Worm (Caenorhabditis elegans): ENCODE data around the gene gpch-1.

The gpch-1 gene

DNA sequence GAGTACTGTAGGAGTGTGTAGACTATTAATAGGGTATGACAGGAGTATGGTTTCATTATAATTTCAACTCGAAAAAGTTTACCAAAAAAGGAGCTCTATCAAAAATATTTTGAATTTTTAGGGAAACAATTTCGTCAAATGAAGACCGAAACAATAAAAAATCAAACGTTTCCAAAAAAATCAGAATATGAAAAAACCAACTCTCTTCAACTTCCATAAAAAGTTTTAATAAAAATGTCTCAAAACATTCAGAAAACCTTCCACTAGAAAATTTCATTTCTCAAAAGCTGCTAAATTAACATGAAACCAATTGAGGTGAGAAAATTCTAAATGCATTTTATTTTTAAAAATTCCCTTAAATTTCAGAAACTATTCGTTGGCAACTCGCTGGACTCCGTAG, 37.8 kb upstream of the gpch-1 start, which contains the start of gene ckb-3:
ckb-3 (plus strand) TSS at position 301 of the 400 bp plus-strand sequence.
- TF ChIP-seq scrt-1 (GFP tag; IDR thresholded peaks at IDR 0.05), result no peak
- TF ChIP-seq sea-1 (GFP tag; conservative IDR thresholded peaks at IDR 0.05), result no peak
- TF ChIP-seq ceh-13 (GFP tag; optimal IDR thresholded peaks at IDR 0.05), result no peak
- no peak for TF ChIP-seq hmbx-1 (tag; optimal IDR thresholded peaks at IDR 0.05)
- TF ChIP-seq pes-1 (GFP tag; IDR thresholded peaks at IDR 0.05), result no peak
- TF ChIP-seq hnd-1 (tag; optimal IDR thresholded peaks at IDR 0.05), result no peak
- no peak for TF ChIP-seq tbx-37 (GFP tag; conservative IDR thresholded peaks at IDR 0.05)
- no peak for TF ChIP-seq tbx-11 (GFP tag; IDR thresholded peaks at IDR 0.05)
- TF ChIP-seq aly-1 (tag; optimal IDR thresholded peaks at IDR 0.05), result no peak
- no peak for TF ChIP-seq hmg-4 (GFP tag; optimal IDR thresholded peaks at IDR 0.05)

DNA sequence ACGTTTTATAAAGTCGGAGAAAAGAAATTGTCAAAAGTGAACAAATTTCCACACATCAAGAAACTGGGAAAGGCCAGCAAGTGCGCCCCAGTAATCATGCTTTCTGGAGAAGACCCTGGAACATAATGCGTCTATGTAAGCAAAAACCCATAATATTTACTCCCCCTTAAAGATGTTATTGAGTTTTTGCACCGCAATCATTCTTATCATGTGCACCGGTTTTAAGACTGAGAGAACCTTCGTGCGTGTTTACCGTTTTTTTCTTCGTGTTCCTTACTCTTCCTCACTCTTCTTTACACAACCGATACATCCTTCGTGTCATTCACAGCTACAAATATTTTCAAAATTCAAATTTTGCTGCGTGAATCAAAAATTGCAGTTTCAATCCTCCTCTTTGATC, 35.5 kb upstream of the gpch-1 start:
- TF ChIP-seq ceh-36 (tag; optimal IDR thresholded peaks at IDR 0.05), result no peak
- no peak for TF ChIP-seq tbx-11 (GFP tag; IDR thresholded peaks at IDR 0.05)
- TF ChIP-seq ets-7 (tag; optimal IDR thresholded peaks at IDR 0.05), result no peak
- no peak for TF ChIP-seq B0310.2 (tag; optimal IDR thresholded peaks at IDR 0.05)
- TF ChIP-seq tra-4 (tag; optimal IDR thresholded peaks at IDR 0.05), result no peak
- no peak for TF ChIP-seq aly-1 (tag; optimal IDR thresholded peaks at IDR 0.05)
- TF ChIP-seq hmg-4 (GFP tag; optimal IDR thresholded peaks at IDR 0.05), result no peak
- no peak for TF ChIP-seq pes-1 (GFP tag; IDR thresholded peaks at IDR 0.05)
- no peak for TF ChIP-seq sea-1 (GFP tag; conservative IDR thresholded peaks at IDR 0.05)
- no peak for TF ChIP-seq ama-1 (optimal IDR thresholded peaks at IDR 0.05)
- TF ChIP-seq scrt-1 (GFP tag; IDR thresholded peaks at IDR 0.05), result no peak

DNA sequence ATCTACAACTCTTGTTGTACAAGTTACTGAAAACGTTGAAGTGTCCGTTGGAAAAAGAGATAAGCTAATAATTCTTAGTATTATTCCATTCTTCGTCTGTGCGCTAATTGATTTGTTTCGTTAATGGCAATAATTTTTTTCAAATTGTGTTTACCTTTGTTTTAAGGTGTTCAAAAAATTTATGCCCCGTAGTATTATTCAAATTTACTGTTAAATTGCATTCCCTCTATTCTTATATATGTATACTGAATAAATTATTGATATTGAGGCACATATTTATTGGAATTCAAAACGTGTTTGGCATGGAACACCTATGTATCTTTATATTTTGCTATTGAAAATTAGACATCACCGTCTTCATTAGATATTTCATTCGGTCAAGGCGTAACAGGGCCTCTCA, 33.5 kb upstream of the gpch-1 start, which contains the start of gene pals-26:
pals-26 (plus strand) TSS at position 301 of the 400 bp plus-strand sequence.
- no peak for TF ChIP-seq B0310.2 (tag; optimal IDR thresholded peaks at IDR 0.05)
- TF ChIP-seq ets-7 (tag; optimal IDR thresholded peaks at IDR 0.05), result no peak
- no peak for TF ChIP-seq hnd-1 (tag; optimal IDR thresholded peaks at IDR 0.05)
- no peak for TF ChIP-seq hmg-4 (GFP tag; optimal IDR thresholded peaks at IDR 0.05)
- TF ChIP-seq flt-1 (GFP tag; IDR thresholded peaks at IDR 0.05), result no peak
- no peak for TF ChIP-seq F13C5.2 (tag; optimal IDR thresholded peaks at IDR 0.05)

DNA sequence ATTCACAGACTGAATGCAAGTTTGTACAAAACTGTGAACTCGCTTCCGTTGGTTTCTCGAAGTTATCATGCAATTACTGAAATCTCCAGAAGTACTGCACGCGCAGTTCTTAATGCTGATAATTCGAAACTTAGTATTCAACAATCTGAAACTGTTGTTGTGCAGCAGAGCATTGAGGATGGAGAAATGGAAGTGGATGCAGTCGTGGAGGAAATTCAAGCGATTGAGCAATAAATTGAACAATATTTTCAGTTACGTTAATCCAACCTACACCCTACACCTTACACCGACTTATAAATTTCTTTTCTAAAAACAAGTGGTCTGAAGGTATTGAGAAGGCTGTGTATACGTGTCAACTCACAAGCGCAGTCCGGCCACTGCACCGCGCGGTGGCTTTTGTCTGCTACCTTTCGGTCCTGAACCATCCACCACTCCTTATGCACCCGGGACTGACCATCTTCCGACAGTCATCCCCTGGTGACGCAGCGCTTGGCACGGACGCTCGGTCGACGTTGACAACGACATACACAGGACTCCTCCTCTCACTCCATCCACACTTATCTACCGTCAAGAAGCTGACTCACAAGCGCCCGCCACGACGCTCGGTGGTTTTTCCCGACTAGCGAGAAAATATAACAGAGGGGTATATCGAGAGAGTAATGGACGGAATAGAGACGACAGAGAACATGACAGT, 29.6 kb upstream of the gpch-1 start:
- TF ChIP-seq aly-1 (tag; optimal IDR thresholded peaks at IDR 0.05) (peak; percentile 55), B0310.2 (tag; optimal IDR thresholded peaks at IDR 0.05) (peak; percentile 71), sea-1 (GFP tag; conservative IDR thresholded peaks at IDR 0.05) (peak; percentile 70; the same call in 1 of the 2 replicates), scrt-1 (GFP tag; IDR thresholded peaks at IDR 0.05) (peak; percentile 75), F13C5.2 (tag; optimal IDR thresholded peaks at IDR 0.05) (peak; percentile 47), hnd-1 (tag; optimal IDR thresholded peaks at IDR 0.05) (peak; percentile 36), ceh-36 (tag; optimal IDR thresholded peaks at IDR 0.05) (peak; percentile 66), tbx-37 (GFP tag; conservative IDR thresholded peaks at IDR 0.05) (peak; percentile 67), hmbx-1 (tag; optimal IDR thresholded peaks at IDR 0.05) (peak; percentile 34), pes-1 (GFP tag; IDR thresholded peaks at IDR 0.05) (peak; percentile 77), flt-1 (GFP tag; IDR thresholded peaks at IDR 0.05) (peak; percentile 41), hmg-4 (GFP tag; optimal IDR thresholded peaks at IDR 0.05) (peak; percentile 91)

DNA sequence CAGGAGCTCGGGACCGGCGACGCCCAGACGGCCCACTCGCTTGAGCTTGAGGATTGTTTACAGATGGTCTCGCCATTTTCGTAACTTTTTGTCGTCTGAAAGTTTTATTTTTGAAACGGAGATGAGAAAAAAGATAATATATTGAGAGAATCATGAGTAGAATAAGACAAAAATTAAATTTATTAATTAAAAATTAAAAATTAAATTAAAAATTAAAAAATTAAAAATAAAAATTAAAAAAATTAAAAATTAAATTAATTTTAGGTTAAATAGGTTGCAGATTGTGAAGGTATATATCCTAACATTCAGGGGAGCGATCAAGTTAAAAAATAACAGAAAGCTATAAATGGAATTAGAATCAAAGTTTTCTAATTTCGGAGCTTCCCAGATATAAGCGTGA, 28.6 kb upstream of the gpch-1 start, which contains the start of gene B0284.3:
B0284.3 (minus strand) TSS at position 101 of the 400 bp plus-strand sequence.
- TF ChIP-seq F13C5.2 (tag; optimal IDR thresholded peaks at IDR 0.05) (no peak), hmg-4 (GFP tag; optimal IDR thresholded peaks at IDR 0.05) (no peak), sea-1 (GFP tag; conservative IDR thresholded peaks at IDR 0.05) (no peak), flt-1 (GFP tag; IDR thresholded peaks at IDR 0.05) (no peak), ama-1 (optimal IDR thresholded peaks at IDR 0.05) (no peak), tra-4 (tag; optimal IDR thresholded peaks at IDR 0.05) (no peak), scrt-1 (GFP tag; IDR thresholded peaks at IDR 0.05) (no peak), tbx-11 (GFP tag; IDR thresholded peaks at IDR 0.05) (no peak), B0310.2 (tag; optimal IDR thresholded peaks at IDR 0.05) (no peak)

DNA sequence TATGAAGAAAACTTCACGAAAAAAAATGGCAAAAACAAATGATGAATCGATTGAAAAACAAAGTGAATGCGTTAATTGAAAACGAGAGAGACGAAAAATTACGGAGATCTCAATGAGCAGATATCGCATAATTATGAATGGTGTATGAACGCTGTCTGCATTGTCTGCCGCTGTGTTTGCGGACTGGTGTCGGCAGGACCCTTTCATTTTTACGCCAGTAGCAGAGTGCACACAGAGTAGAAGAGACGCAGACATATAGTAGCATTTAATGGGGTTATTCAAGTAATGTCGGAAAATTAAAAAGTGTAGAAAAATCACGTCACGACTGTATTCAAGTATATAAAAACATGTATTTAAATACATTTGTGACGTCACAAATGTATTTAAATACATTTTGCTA, 27.5 kb upstream of the gpch-1 start:
- TF ChIP-seq hnd-1 (tag; optimal IDR thresholded peaks at IDR 0.05), result no peak
- TF ChIP-seq F13C5.2 (tag; optimal IDR thresholded peaks at IDR 0.05), result peak; percentile 11

DNA sequence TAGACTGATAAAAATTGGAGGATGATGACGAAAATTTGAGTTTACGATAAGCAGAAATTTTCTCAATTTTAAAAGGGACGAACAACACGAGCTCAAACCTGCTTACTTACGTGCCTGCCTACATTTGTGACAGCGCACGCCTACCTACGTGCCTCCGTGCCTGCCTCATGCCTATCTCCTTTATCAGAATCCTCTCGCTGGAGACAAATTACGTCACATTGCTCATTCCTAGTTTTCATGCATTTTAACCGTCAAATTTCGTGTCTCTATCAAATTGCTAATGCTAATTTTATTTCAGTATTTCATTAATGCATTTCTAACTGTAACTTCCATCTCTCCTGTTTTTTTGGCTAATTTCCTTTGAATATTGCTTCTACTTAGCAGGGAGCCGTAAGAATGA, 27.0 kb upstream of the gpch-1 start, which contains the start of gene pals-27:
pals-27 (plus strand) TSS at position 301 of the 400 bp plus-strand sequence.
- TF ChIP-seq F13C5.2 (tag; optimal IDR thresholded peaks at IDR 0.05) (no peak), pes-1 (GFP tag; IDR thresholded peaks at IDR 0.05) (no peak), sea-1 (GFP tag; conservative IDR thresholded peaks at IDR 0.05) (no peak), aly-1 (tag; optimal IDR thresholded peaks at IDR 0.05) (no peak), ceh-13 (GFP tag; optimal IDR thresholded peaks at IDR 0.05) (no peak), ceh-36 (tag; optimal IDR thresholded peaks at IDR 0.05) (no peak), scrt-1 (GFP tag; IDR thresholded peaks at IDR 0.05) (no peak), tbx-11 (GFP tag; IDR thresholded peaks at IDR 0.05) (no peak), hmg-4 (GFP tag; optimal IDR thresholded peaks at IDR 0.05) (no peak)

DNA sequence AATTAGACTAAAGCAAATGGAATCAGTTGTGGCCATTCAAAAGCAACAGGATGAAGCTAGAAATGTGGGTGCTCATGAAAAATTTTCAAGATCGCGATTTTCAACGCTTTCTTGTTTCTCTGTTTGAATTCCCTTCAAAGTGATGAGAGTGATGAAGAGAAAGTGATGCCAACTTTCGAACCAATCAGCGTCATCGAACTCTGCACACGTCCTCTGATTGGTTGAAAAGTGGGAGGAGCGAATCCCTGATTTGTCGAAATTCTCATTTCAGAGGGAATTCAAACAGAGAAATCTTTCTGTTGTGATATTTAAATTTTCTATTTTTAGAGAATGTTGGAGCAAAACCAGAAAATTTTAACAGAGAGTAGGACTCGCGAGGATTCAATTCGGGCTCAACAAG, 26.2 kb upstream of the gpch-1 start:
- TF ChIP-seq ceh-36 (tag; optimal IDR thresholded peaks at IDR 0.05) (no peak), tra-4 (tag; optimal IDR thresholded peaks at IDR 0.05) (no peak), flt-1 (GFP tag; IDR thresholded peaks at IDR 0.05) (no peak), ama-1 (optimal IDR thresholded peaks at IDR 0.05) (no peak)
